Fruit fly (Drosophila melanogaster) whole organism, adult: ENCODE data around the gene pav.

Experiments
- CG11617 ChIP-seq: fragments of 200-800 bp; sonication (Bioruptor generic); optimal IDR thresholded peaks from 2 replicates; lab custom pipeline; 2017; ENCODE audit warnings: mild to moderate bottlenecking, missing biosample characterization, missing genetic modification reagents, missing genetic modification characterization
- CG12768 ChIP-seq: fragments of 200-800 bp; sonication (Bioruptor generic); optimal IDR thresholded peaks from 2 replicates; lab custom pipeline; 2017; ENCODE audit warnings: missing biosample characterization, missing genetic modification characterization, mild to moderate bottlenecking, moderate library complexity, missing genetic modification reagents
- CG14711 ChIP-seq: fragments of 200-800 bp; sonication (Bioruptor generic); optimal IDR thresholded peaks from 2 replicates; lab custom pipeline; 2018; ENCODE audit warnings: missing biosample characterization, mild to moderate bottlenecking, missing genetic modification characterization, moderate library complexity
- CG1620 ChIP-seq: fragments of 200-800 bp; sonication (Bioruptor generic); optimal IDR thresholded peaks from 2 replicates; lab custom pipeline; 2016; ENCODE audit warnings: missing biosample characterization, missing genetic modification characterization
- CG33017 ChIP-seq: fragments of 200-800 bp; sonication (Bioruptor generic); optimal IDR thresholded peaks from 2 replicates; lab custom pipeline; 2018; ENCODE audit warnings: missing biosample characterization, mild to moderate bottlenecking, missing genetic modification characterization, moderate library complexity
- CG5204 ChIP-seq: fragments of 200-800 bp; sonication (Bioruptor generic); optimal IDR thresholded peaks from 2 replicates; lab custom pipeline; 2016; ENCODE audit warnings: missing biosample characterization, missing genetic modification characterization
- CG7045 ChIP-seq: fragments of 200-800 bp; sonication (Bioruptor generic); optimal IDR thresholded peaks from 2 replicates; lab custom pipeline; 2017; ENCODE audit warnings: missing biosample characterization, mild to moderate bottlenecking, missing genetic modification characterization
- CG7101 ChIP-seq: fragments of 200-800 bp; sonication (Bioruptor generic); optimal IDR thresholded peaks from 2 replicates; lab custom pipeline; 2018; ENCODE audit warnings: missing biosample characterization, mild to moderate bottlenecking, missing genetic modification characterization, moderate library complexity
- Clk ChIP-seq: fragments of 200-800 bp; sonication (Bioruptor generic); optimal IDR thresholded peaks from 2 replicates; lab custom pipeline; 2017; ENCODE audit warnings: missing biosample characterization, missing genetic modification characterization
- Crg-1 ChIP-seq: fragments of 200-800 bp; sonication (Bioruptor generic); optimal IDR thresholded peaks from 2 replicates; lab custom pipeline; 2016; ENCODE audit warnings: missing biosample characterization, missing genetic modification characterization
- Hr96 ChIP-seq: fragments of 200-800 bp; sonication (Bioruptor generic); optimal IDR thresholded peaks from 2 replicates; lab custom pipeline; 2016; ENCODE audit warnings: missing biosample characterization, missing genetic modification characterization
- Mnt ChIP-seq: fragments of 200-800 bp; sonication (Bioruptor generic); optimal IDR thresholded peaks from 2 replicates; lab custom pipeline; 2016; ENCODE audit warnings: missing biosample characterization, mild to moderate bottlenecking, missing genetic modification characterization
- bab1 ChIP-seq: fragments of 200-800 bp; sonication (Bioruptor generic); optimal IDR thresholded peaks from 3 replicates; lab custom pipeline; 2019; ENCODE audit warnings: missing biosample characterization, mild to moderate bottlenecking, missing genetic modification characterization, moderate library complexity
- cic ChIP-seq: fragments of 200-800 bp; sonication (Bioruptor generic); optimal IDR thresholded peaks from 2 replicates; lab custom pipeline; 2017; ENCODE audit warnings: missing biosample characterization, mild to moderate bottlenecking, missing genetic modification characterization, moderate library complexity
- cnc ChIP-seq, 2 experiments: fragments of >200 bp; optimal IDR thresholded peaks; 2 replicates each; lab custom pipeline; 2017
- kay ChIP-seq: fragments of 200-800 bp; sonication (Bioruptor generic); peaks from one replicate; lab custom pipeline; 2016; ENCODE audit warnings: missing biosample characterization, missing genetic modification characterization, borderline replicate concordance
- ovo ChIP-seq: fragments of 200-800 bp; sonication (Bioruptor generic); optimal IDR thresholded peaks from 2 replicates; lab custom pipeline; 2016; ENCODE audit warnings: missing biosample characterization, missing genetic modification characterization
- pad ChIP-seq: fragments of 200-800 bp; sonication (Bioruptor generic); optimal IDR thresholded peaks from 3 replicates; lab custom pipeline; 2017; ENCODE audit warnings: missing biosample characterization, missing genetic modification characterization, mild to moderate bottlenecking, moderate library complexity, missing genetic modification reagents
- tj ChIP-seq: fragments of 200-800 bp; sonication (Bioruptor generic); optimal IDR thresholded peaks from 3 replicates; lab custom pipeline; 2017; ENCODE audit warnings: missing biosample characterization, mild to moderate bottlenecking, missing genetic modification characterization, moderate library complexity
- toe ChIP-seq: fragments of 200-800 bp; sonication (Bioruptor generic); optimal IDR thresholded peaks from 2 replicates; lab custom pipeline; 2016; ENCODE audit warnings: missing biosample characterization, missing genetic modification characterization

The pav gene

DNA sequence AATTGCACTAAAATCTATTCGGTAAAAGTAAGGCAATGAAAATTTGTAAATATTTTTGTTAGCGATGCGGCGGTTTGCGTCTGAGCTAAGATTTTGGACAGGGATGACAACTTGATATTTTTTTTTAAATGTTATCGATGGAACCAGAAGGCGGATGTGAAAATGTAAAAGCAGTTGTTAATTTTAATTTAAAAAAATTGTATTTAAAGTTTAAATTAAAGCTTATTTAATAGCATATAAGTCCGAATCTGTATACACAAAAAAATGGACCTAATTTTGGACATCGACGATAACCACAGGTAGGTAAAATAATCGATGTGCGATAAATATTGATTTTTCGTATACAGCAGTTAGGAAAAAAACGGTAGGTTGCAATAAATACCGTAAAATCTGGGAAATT, 19.9 kb downstream of the pav start, which contains the start of the genes CG11586 and VhaM9.7-a:
TSS of gene CG11586 (minus strand) at position 87 of the 400 bp plus-strand sequence.
TSS of gene VhaM9.7-a (plus strand) at position 322 of the 400 bp plus-strand sequence.
- no peak for TF ChIP-seq cic (GFP tag; lab: Kevin White, UChicago)
- no peak for TF ChIP-seq CG12768
- peak; percentile 29 for TF ChIP-seq CG11617 (GFP tag; lab: Kevin White, UChicago)
- TF ChIP-seq toe: no peak
- no peak for TF ChIP-seq CG1620 (GFP tag; lab: Kevin White, UChicago)
- TF ChIP-seq kay (GFP tag; lab: Kevin White, UChicago): no peak
- TF ChIP-seq CG14711 (tag; lab: Kevin White, UChicago): peak; percentile 35
- TF ChIP-seq ovo: no peak
- no peak for TF ChIP-seq pad
- TF ChIP-seq bab1: peak; percentile 39
- no peak for TF ChIP-seq CG33017 (tag; lab: Kevin White, UChicago)
- no peak for TF ChIP-seq tj (GFP tag; lab: Kevin White, UChicago)
- peak; percentile 39 for TF ChIP-seq Mnt (GFP tag; lab: Kevin White, UChicago)
- peak; percentile 30 for TF ChIP-seq CG7101 (tag; lab: Kevin White, UChicago)
- peak; percentile 40 for TF ChIP-seq CG5204 (GFP tag; lab: Kevin White, UChicago)

dm6 chr3L:4263502-4263901, 21.0 kb downstream of the pav start, which contains the start of gene CG1273:
Gene CG1273 (plus strand): TSS chr3L:4263719.
- TF ChIP-seq CG7045 (no peak), bab1 (no peak), kay (GFP tag; lab: Kevin White, UChicago) (no peak), CG5204 (GFP tag; lab: Kevin White, UChicago) (no peak), cic (GFP tag; lab: Kevin White, UChicago) (no peak), CG33017 (tag; lab: Kevin White, UChicago) (no peak), CG11617 (GFP tag; lab: Kevin White, UChicago) (no peak), toe (no peak), tj (GFP tag; lab: Kevin White, UChicago) (no peak), CG14711 (tag; lab: Kevin White, UChicago) (no peak), Clk (GFP tag; lab: Kevin White, UChicago) (no peak)

DNA sequence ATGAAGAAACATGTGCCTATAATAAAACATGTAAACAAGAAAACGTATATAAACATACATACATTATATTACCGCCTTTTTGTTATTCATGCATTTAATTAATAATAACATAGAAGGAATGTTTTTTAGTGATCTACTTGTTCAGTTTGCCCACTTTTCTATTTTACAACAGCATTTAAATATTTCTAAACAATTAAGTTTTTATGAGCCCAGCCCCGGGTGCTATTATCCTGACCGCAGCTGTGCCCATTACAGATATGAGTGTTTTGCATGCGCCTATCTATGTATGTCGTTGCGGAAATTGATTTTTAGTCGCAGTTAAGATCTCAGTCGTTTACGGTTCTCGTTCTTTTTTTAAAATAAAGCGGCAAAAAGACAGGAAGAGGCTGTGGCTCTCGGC, 22.4 kb downstream of the pav start:
- TF ChIP-seq cic (GFP tag; lab: Kevin White, UChicago) (no peak), bab1 (no peak), Clk (GFP tag; lab: Kevin White, UChicago) (no peak), CG7045 (no peak), CG1620 (GFP tag; lab: Kevin White, UChicago) (no peak), CG12768 (no peak), Mnt (GFP tag; lab: Kevin White, UChicago) (no peak), Hr96 (GFP tag; lab: Kevin White, UChicago) (no peak), CG5204 (GFP tag; lab: Kevin White, UChicago) (no peak), kay (GFP tag; lab: Kevin White, UChicago) (no peak), tj (GFP tag; lab: Kevin White, UChicago) (no peak), cnc (optimal IDR thresholded peaks at IDR 0.05; lab: Kevin White, UChicago) (no peak), CG14711 (tag; lab: Kevin White, UChicago) (no peak), ovo (no peak), CG33017 (tag; lab: Kevin White, UChicago) (no peak)

DNA sequence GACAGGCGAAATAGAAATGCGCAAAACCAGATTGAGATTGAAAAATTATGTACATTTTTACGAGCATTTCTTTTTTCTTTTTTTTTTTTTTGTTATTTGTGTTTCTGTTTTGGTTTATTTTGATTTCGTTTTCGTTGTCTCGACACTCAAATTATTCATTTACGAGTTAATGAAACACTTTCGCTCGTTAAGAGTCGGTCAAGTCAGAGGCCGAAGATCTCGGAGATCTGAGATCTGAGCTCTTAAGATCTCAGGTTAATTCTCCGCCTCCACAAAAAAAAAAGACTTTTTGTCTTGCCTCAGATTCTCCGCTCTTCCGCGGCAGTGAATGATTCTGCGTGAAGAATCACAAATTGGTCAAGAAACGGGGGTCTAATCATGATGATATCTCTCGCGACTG, 23.3 kb downstream of the pav start:
- no peak for TF ChIP-seq CG11617 (GFP tag; lab: Kevin White, UChicago)
- TF ChIP-seq Crg-1 (GFP tag; lab: Kevin White, UChicago): no peak
- no peak for TF ChIP-seq tj (GFP tag; lab: Kevin White, UChicago)
- TF ChIP-seq Mnt (GFP tag; lab: Kevin White, UChicago): no peak
- TF ChIP-seq CG5204 (GFP tag; lab: Kevin White, UChicago): no peak
- TF ChIP-seq CG7045: no peak
- no peak for TF ChIP-seq CG33017 (tag; lab: Kevin White, UChicago)

dm6 chr3L:4267403-4267802, 24.9 kb downstream of the pav start, which contains the start of gene CG33764:
Gene CG33764 (minus strand): TSS chr3L:4267503.
- TF ChIP-seq CG12768 (no peak), Mnt (GFP tag; lab: Kevin White, UChicago) (no peak), CG1620 (GFP tag; lab: Kevin White, UChicago) (no peak), CG7045 (no peak), cnc (optimal IDR thresholded peaks at IDR 0.05; lab: Kevin White, UChicago) (no peak), kay (GFP tag; lab: Kevin White, UChicago) (no peak), CG5204 (GFP tag; lab: Kevin White, UChicago) (no peak), Crg-1 (GFP tag; lab: Kevin White, UChicago) (no peak), pad (no peak), Clk (GFP tag; lab: Kevin White, UChicago) (no peak), ovo (no peak), tj (GFP tag; lab: Kevin White, UChicago) (no peak), CG11617 (GFP tag; lab: Kevin White, UChicago) (no peak), CG33017 (tag; lab: Kevin White, UChicago) (no peak), CG14711 (tag; lab: Kevin White, UChicago) (no peak), toe (no peak)

DNA sequence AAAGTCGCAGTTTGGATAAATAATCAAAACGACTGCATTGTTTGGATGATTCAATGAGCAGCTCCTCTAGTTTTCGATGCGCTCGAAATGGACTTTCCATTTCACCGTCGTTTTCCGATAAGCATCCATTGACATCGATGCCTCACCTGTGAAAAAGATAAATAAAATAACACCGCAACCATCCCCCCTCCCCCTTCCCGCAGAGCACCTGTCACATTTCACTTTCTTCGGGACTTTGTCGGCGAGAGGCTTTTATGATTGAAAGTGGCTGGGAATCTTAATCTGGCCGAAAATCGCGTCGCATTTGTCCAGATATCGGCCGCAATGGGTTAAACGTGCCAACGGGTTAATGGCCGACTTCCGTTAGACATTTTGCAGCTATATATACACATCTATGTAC, 26.7 kb downstream of the pav start:
- no peak for TF ChIP-seq ovo
- TF ChIP-seq kay (GFP tag; lab: Kevin White, UChicago): no peak
- TF ChIP-seq CG1620 (GFP tag; lab: Kevin White, UChicago): no peak
- no peak for TF ChIP-seq Clk (GFP tag; lab: Kevin White, UChicago)
- no peak for TF ChIP-seq CG14711 (tag; lab: Kevin White, UChicago)
- TF ChIP-seq cnc (optimal IDR thresholded peaks at IDR 0.05; lab: Kevin White, UChicago): no peak
- no peak for TF ChIP-seq CG7045
- no peak for TF ChIP-seq CG12768
- no peak for TF ChIP-seq tj (GFP tag; lab: Kevin White, UChicago)
- TF ChIP-seq bab1: no peak
- TF ChIP-seq CG33017 (tag; lab: Kevin White, UChicago): no peak
- TF ChIP-seq CG7101 (tag; lab: Kevin White, UChicago): no peak
- TF ChIP-seq CG11617 (GFP tag; lab: Kevin White, UChicago): no peak
